Worm (Caenorhabditis elegans): ENCODE results near the gene col-142.

ce11 chrV:6803992-6804391 is 27.0 kb upstream of the col-142 start, which contains the start of gene dmsr-11:
- TF ChIP-seq egrh-3 (GFP tag; IDR thresholded peaks at IDR 0.05) (no peak), snpc-4 (GFP tag; optimal IDR thresholded peaks at IDR 0.05) (no peak), snpc-4 (tag; optimal IDR thresholded peaks at IDR 0.05) (no peak), hsf-1 (GFP tag; IDR thresholded peaks at IDR 0.05) (no peak), mes-4 (tag; optimal IDR thresholded peaks at IDR 0.05) (no peak)

Measured in whole organism, young adult.